Worm (Caenorhabditis elegans) whole organism, L1 larva: ENCODE measurements around the gene sars-1.
A peak's percentile ranks its signal among the peaks of the same experiment; 100 is the strongest.
"Not testable (repeated sequence)": the region's sequence is repeated elsewhere in the genome, so short reads cannot be mapped to it uniquely, and the experiment has no call there.

Source experiments
- C16A3.4 ChIP-seq: fragments of 150-350 bp; optimal IDR thresholded peaks from 2 replicates; lab custom pipeline; 2014; ENCODE audit warnings: missing biosample characterization, missing genetic modification characterization
- Y116A8C.19 ChIP-seq: sonication (generic microtip); optimal IDR thresholded peaks from 2 replicates; lab custom pipeline; 2016; ENCODE audit warnings: missing compliant biosample characterization, missing genetic modification characterization, borderline replicate concordance
- aly-2 ChIP-seq: fragments of 150-350 bp; optimal IDR thresholded peaks from 2 replicates; lab custom pipeline; 2014; ENCODE audit warnings: missing biosample characterization, missing genetic modification characterization
- blmp-1 ChIP-seq: fragments of 150-350 bp; optimal IDR thresholded peaks from 2 replicates; lab custom pipeline; 2014; ENCODE audit warnings: missing biosample characterization, missing genetic modification characterization
- ceh-63 ChIP-seq: fragments of 200-800 bp; sonication (Bioruptor generic); optimal IDR thresholded peaks from 2 replicates; lab custom pipeline; 2018; ENCODE audit warnings: mild to moderate bottlenecking, missing genetic modification characterization, missing compliant biosample characterization
- ceh-88 ChIP-seq: fragments of 200-800 bp; sonication (Bioruptor generic); IDR thresholded peaks from 2 replicates; pipeline ENCODE4 v1.3.6; 2022; ENCODE audit warnings: missing genetic modification characterization, missing compliant biosample characterization
- dpl-1 ChIP-seq, 3 experiments: fragments of 150-350 bp in 2 of 3; sonication (generic microtip) in 1 of 3; optimal IDR thresholded peaks; 2 replicates each; lab custom pipeline; 2014 to 2017; ENCODE audit warnings: missing biosample characterization in 3 of 3, missing genetic modification characterization in 3 of 3, missing genetic modification reagents in 3 of 3
- dsc-1 ChIP-seq: sonication (generic microtip); optimal IDR thresholded peaks from 2 replicates; lab custom pipeline; 2016; ENCODE audit warnings: mild to moderate bottlenecking, missing genetic modification characterization, missing compliant biosample characterization
- efl-3 ChIP-seq: fragments of 200-800 bp; sonication (Bioruptor generic); optimal IDR thresholded peaks from 2 replicates; lab custom pipeline; 2018; ENCODE audit warnings: mild to moderate bottlenecking, missing genetic modification characterization, missing compliant biosample characterization
- egl-13 ChIP-seq: sonication (generic microtip); optimal IDR thresholded peaks from 2 replicates; lab custom pipeline; 2016; ENCODE audit warnings: missing genotype, missing genetic modification reagents, missing genetic modification characterization, missing compliant biosample characterization
- elt-2 ChIP-seq: sonication (generic microtip); optimal IDR thresholded peaks from 2 replicates; lab custom pipeline; 2016; ENCODE audit warnings: missing genetic modification characterization, mild to moderate bottlenecking, inconsistent platforms, missing compliant biosample characterization, missing genetic modification reagents
- elt-3 ChIP-seq, 6 experiments: fragments of 150-350 bp in 1 of 6; sonication (generic microtip); optimal IDR thresholded peaks; 2 replicates each; lab custom pipeline; 2017 to 2018; ENCODE audit warnings: missing biosample characterization in 6 of 6, missing genetic modification characterization in 6 of 6, inconsistent platforms in 1 of 6
- fkh-10 ChIP-seq: sonication (generic microtip); optimal IDR thresholded peaks from 2 replicates; lab custom pipeline; 2017; ENCODE audit warnings: missing biosample characterization, missing genetic modification reagents, missing genetic modification characterization
- fkh-4 ChIP-seq: sonication (generic microtip); optimal IDR thresholded peaks from 2 replicates; lab custom pipeline; 2016; ENCODE audit warnings: missing compliant biosample characterization, missing genetic modification characterization, borderline replicate concordance
- hlh-17 ChIP-seq: fragments of 200-800 bp; sonication (Bioruptor generic); optimal IDR thresholded peaks from 2 replicates; lab custom pipeline; 2018; ENCODE audit warnings: missing genetic modification characterization, mild to moderate bottlenecking, missing compliant biosample characterization, moderate library complexity, borderline replicate concordance
- isw-1 ChIP-seq: fragments of 200-800 bp; sonication (Bioruptor generic); IDR thresholded peaks from 2 replicates; pipeline ENCODE4 v1.3.6; 2022; ENCODE audit warnings: missing genetic modification characterization, missing compliant biosample characterization
- lin-13 ChIP-seq: fragments of 150-350 bp; optimal IDR thresholded peaks from 2 replicates; lab custom pipeline; 2014; ENCODE audit warnings: missing biosample characterization, missing genetic modification reagents, missing genetic modification characterization
- lin-14 ChIP-seq: fragments of 200-800 bp; sonication (Bioruptor generic); optimal IDR thresholded peaks from 2 replicates; lab custom pipeline; 2018; ENCODE audit warnings: mild to moderate bottlenecking, missing genetic modification characterization, moderate library complexity, missing compliant biosample characterization
- lir-3 ChIP-seq: sonication (generic microtip); optimal IDR thresholded peaks from 2 replicates; lab custom pipeline; 2016; ENCODE audit warnings: mild to moderate bottlenecking, missing genetic modification characterization, moderate library complexity, missing compliant biosample characterization; ENCODE audit not compliant: poor library complexity
- mab-9 ChIP-seq: fragments of 200-800 bp; sonication (Bioruptor generic); IDR thresholded peaks from 2 replicates; pipeline ENCODE4 v1.3.6; 2022; ENCODE audit warnings: missing genetic modification reagents, missing genetic modification characterization, missing compliant biosample characterization
- nhr-12 ChIP-seq: sonication (generic microtip); optimal IDR thresholded peaks from 2 replicates; lab custom pipeline; 2017; ENCODE audit warnings: missing biosample characterization, missing genetic modification characterization
- nhr-20 ChIP-seq: sonication (generic microtip); optimal IDR thresholded peaks from 2 replicates; lab custom pipeline; 2016; ENCODE audit warnings: mild to moderate bottlenecking, missing genetic modification characterization, missing compliant biosample characterization
- nhr-237 ChIP-seq: fragments of 150-350 bp; optimal IDR thresholded peaks from 2 replicates; lab custom pipeline; 2014; ENCODE audit warnings: missing biosample characterization, missing genetic modification characterization
- nhr-77 ChIP-seq: fragments of 150-350 bp; optimal IDR thresholded peaks from 2 replicates; lab custom pipeline; 2014; ENCODE audit warnings: missing biosample characterization, missing genetic modification characterization
- nhr-85 ChIP-seq: sonication (generic microtip); peaks from one replicate; lab custom pipeline; 2016; ENCODE audit warnings: missing genetic modification characterization, inconsistent platforms, missing compliant biosample characterization
- snu-23 ChIP-seq: sonication (generic microtip); optimal IDR thresholded peaks from 2 replicates; lab custom pipeline; 2016; ENCODE audit warnings: missing genetic modification characterization, missing compliant biosample characterization
- sup-37 ChIP-seq: fragments of 200-800 bp; sonication (Bioruptor generic); optimal IDR thresholded peaks from 2 replicates; lab custom pipeline; 2018; ENCODE audit warnings: mild to moderate bottlenecking, missing genetic modification characterization, missing compliant biosample characterization
- unc-130 ChIP-seq: fragments of 150-350 bp; optimal IDR thresholded peaks from 2 replicates; lab custom pipeline; 2017; ENCODE audit warnings: missing biosample characterization, missing genetic modification characterization, inconsistent platforms
- unc-30 ChIP-seq: sonication (generic microtip); optimal IDR thresholded peaks from 2 replicates; lab custom pipeline; 2017; ENCODE audit warnings: missing biosample characterization, missing genetic modification characterization
- zag-1 ChIP-seq: fragments of 150-350 bp; optimal IDR thresholded peaks from 2 replicates; lab custom pipeline; 2014; ENCODE audit warnings: missing biosample characterization, missing genetic modification characterization
- ztf-11 ChIP-seq, 2 experiments: sonication (generic microtip); optimal IDR thresholded peaks; 2 replicates each; lab custom pipeline; 2016 to 2017; ENCODE audit warnings: missing genetic modification characterization in 2 of 2, missing biosample characterization in 1 of 2, missing compliant biosample characterization in 1 of 2

Gene sars-1

ce11 chrIV:10028779-10029178, 25.3 kb downstream of the sars-1 start, which contains the start of the genes F44D12.16 and msd-2:
F44D12.16 (plus strand) TSS chrIV:10029079.
msd-2 (plus strand) TSS chrIV:10029083.
- not testable (repeated sequence) for TF ChIP-seq snu-23 (GFP tag; lab: Kevin White, UChicago); nhr-12; lir-3 (tag; lab: Kevin White, UChicago)

ce11 chrIV:10033053-10033452, 29.5 kb downstream of the sars-1 start, which contains the start of gene F44D12.6:
F44D12.6 (plus strand) TSS chrIV:10033353.
- TF ChIP-seq unc-130 (tag; lab: Kevin White, UChicago) (no peak), Y116A8C.19 (tag; lab: Kevin White, UChicago) (no peak), nhr-77 (tag; lab: Kevin White, UChicago) (no peak)

- TF ChIP-seq lin-13 (GFP tag; lab: Kevin White, UChicago) (no peak), hlh-17 (no peak), unc-130 (tag; lab: Kevin White, UChicago) (no peak), aly-2 (no peak)
These were observed 33.4 kb downstream of the sars-1 start, which contains the start of gene F44D12.10 for ce11 chrIV:10036966-10037365. F44D12.10 (minus strand) TSS chrIV:10037066.

DNA sequence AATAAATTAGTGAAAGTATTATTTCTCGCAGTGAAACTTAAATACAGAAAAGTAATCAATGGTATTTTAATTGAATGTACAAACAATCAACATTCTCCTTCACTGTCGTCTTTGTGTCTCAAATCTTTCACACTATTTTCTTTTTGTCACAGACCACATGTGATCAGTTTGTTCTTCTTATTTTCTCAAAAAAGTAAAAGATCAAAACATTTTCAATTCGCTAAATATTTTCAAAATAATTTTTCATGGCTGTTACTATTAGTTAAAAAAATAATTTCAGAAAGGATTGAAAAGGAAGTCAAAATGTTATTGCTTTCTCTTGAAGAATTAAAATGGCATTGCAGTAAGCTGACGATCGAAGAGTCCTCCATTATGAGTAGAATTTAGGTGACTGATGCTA, 37.3 kb downstream of the sars-1 start, which contains the start of gene dhs-31:
Gene dhs-31 (minus strand): TSS at position 101 of the 400 bp plus-strand sequence.
- TF ChIP-seq blmp-1: peak; percentile 42
- TF ChIP-seq nhr-85: peak; percentile 22
- no peak for TF ChIP-seq sup-37
- TF ChIP-seq hlh-17: no peak
- peak in 1 of 6 experiments; percentile 11 for TF ChIP-seq elt-3 (tag; optimal IDR thresholded peaks at IDR 0.05; lab: Kevin White, UChicago)
- TF ChIP-seq, all 84 proteins: peak for 3

- TF ChIP-seq nhr-20 (tag; lab: Kevin White, UChicago) (no peak), zag-1 (tag; lab: Kevin White, UChicago) (no peak), lin-14 (GFP tag; lab: Kevin White, UChicago) (no peak), ztf-11 (tag; optimal IDR thresholded peaks at IDR 0.05; lab: Kevin White, UChicago) (no peak), unc-30 (no peak), fkh-10 (no peak), isw-1 (no peak), ceh-88 (GFP tag; lab: Robert Waterston, UW) (no peak), efl-3 (no peak), egl-13 (no peak), mab-9 (GFP tag; lab: Robert Waterston, UW) (no peak), ceh-63 (GFP tag; lab: Kevin White, UChicago) (no peak), C16A3.4 (tag; lab: Kevin White, UChicago) (no peak), dpl-1 (GFP tag; optimal IDR thresholded peaks at IDR 0.05; lab: Kevin White, UChicago) (no peak), aly-2 (no peak), nhr-237 (tag; lab: Kevin White, UChicago) (no peak)
These were observed 39.4 kb downstream of the sars-1 start, which contains the start of gene frk-1 for ce11 chrIV:10042881-10043280. frk-1 (plus strand) TSS chrIV:10043181.

ce11 chrIV:10046005-10046404, 42.5 kb downstream of the sars-1 start:
- TF ChIP-seq lin-14 (GFP tag; lab: Kevin White, UChicago): peak; percentile 14
- peak; percentile 83 for TF ChIP-seq dsc-1 (tag; lab: Kevin White, UChicago)
- no peak for TF ChIP-seq elt-2 (tag; lab: Kevin White, UChicago)
- TF ChIP-seq fkh-4 (tag; lab: Kevin White, UChicago): peak; percentile 58
